Worm (Caenorhabditis elegans): ENCODE measurements around the gene cest-28.

DNA sequence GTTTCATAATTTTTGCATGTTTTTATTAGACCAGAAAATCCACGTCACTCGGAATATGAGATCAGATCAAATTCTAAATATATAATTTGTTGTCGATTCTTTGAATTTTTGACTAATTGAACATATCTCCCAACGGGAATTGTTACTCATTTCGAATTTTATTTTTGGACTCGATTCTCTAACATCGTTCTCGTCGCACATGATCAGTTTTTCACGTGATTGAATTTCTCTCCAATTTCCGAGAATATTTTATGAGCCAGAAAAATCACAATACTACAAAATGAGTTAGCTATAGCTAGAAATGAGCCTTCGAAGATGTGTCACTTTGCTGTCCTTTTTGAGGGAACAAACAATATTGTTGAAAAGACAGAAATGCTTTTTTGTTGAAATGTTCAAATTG, 38.9 kb upstream of the cest-28 start:
- TF ChIP-seq unc-62 (GFP tag; optimal IDR thresholded peaks at IDR 0.05) (no peak), blmp-1 (tag; optimal IDR thresholded peaks at IDR 0.05) (no peak), pha-4 (tag; optimal IDR thresholded peaks at IDR 0.05) (no peak), unc-39 (tag; optimal IDR thresholded peaks at IDR 0.05) (no peak)

Measured in whole organism, mixed stage, embryonic.